Worm (Caenorhabditis elegans) whole organism, young adult: ENCODE data around the gene syf-3.

Experiments
- B0019.2 ChIP-seq: fragments of 200-800 bp; sonication (Bioruptor generic); conservative IDR thresholded peaks from 2 replicates; pipeline ENCODE4 v1.3.6; 2022; ENCODE audit warnings: missing genetic modification reagents, missing genetic modification characterization, missing compliant biosample characterization
- C06A6.2 ChIP-seq: fragments of 200-800 bp; sonication (Bioruptor generic); conservative IDR thresholded peaks from 2 replicates; pipeline ENCODE4 v1.3.6; 2022; ENCODE audit warnings: missing genetic modification characterization, missing compliant biosample characterization
- F33H1.4 ChIP-seq: fragments of 200-800 bp; sonication (Bioruptor generic); IDR thresholded peaks from 2 replicates; pipeline ENCODE4 v1.3.6; 2022; ENCODE audit warnings: missing genetic modification reagents, missing genetic modification characterization, missing compliant biosample characterization
- F39B2.1 ChIP-seq: fragments of 200-800 bp; sonication (Bioruptor generic); IDR thresholded peaks from 2 replicates; pipeline ENCODE4 v1.3.6; 2022; ENCODE audit warnings: missing genetic modification reagents, missing genetic modification characterization, missing compliant biosample characterization
- F57A8.1 ChIP-seq: fragments of 200-800 bp; sonication (Bioruptor generic); optimal IDR thresholded peaks from 2 replicates; lab custom pipeline; 2018; ENCODE audit warnings: mild to moderate bottlenecking, missing genetic modification characterization, moderate library complexity, missing compliant biosample characterization
- K11D2.4 ChIP-seq: fragments of 200-800 bp; sonication (Bioruptor generic); IDR thresholded peaks from 2 replicates; pipeline ENCODE4 v1.3.6; 2022; ENCODE audit warnings: missing genetic modification reagents, missing genetic modification characterization, missing compliant biosample characterization
- K12H6.12 ChIP-seq: fragments of 200-800 bp; sonication (Bioruptor generic); optimal IDR thresholded peaks from 2 replicates; lab custom pipeline; 2018; ENCODE audit warnings: mild to moderate bottlenecking, missing genetic modification characterization, missing compliant biosample characterization
- T07F8.4 ChIP-seq: sonication (generic microtip); optimal IDR thresholded peaks from 2 replicates; lab custom pipeline; 2016; ENCODE audit warnings: mild to moderate bottlenecking, missing genetic modification characterization, moderate library complexity, missing compliant biosample characterization
- Y53G8AR.9 ChIP-seq: fragments of 200-800 bp; sonication (Bioruptor generic); conservative IDR thresholded peaks from 2 replicates; pipeline ENCODE4 v1.3.6; 2022; ENCODE audit warnings: missing genetic modification reagents, missing genetic modification characterization, missing compliant biosample characterization
- Y56A3A.18 ChIP-seq: fragments of 200-800 bp; sonication (Bioruptor generic); IDR thresholded peaks from 2 replicates; pipeline ENCODE4 v1.3.6; 2022; ENCODE audit warnings: missing genetic modification reagents, missing genetic modification characterization, missing compliant biosample characterization
- ZK185.1 ChIP-seq: sonication (generic microtip); optimal IDR thresholded peaks from 2 replicates; lab custom pipeline; 2016; ENCODE audit warnings: mild to moderate bottlenecking, missing genetic modification characterization, missing compliant biosample characterization; ENCODE audit not compliant: poor library complexity, severe bottlenecking
- aptf-2 ChIP-seq: fragments of 200-800 bp; sonication (Bioruptor generic); conservative IDR thresholded peaks from 2 replicates; pipeline ENCODE4 v1.3.6; 2022; ENCODE audit warnings: missing genetic modification reagents, missing genetic modification characterization, missing compliant biosample characterization
- atf-7 ChIP-seq: sonication (generic microtip); optimal IDR thresholded peaks from 2 replicates; lab custom pipeline; 2017; ENCODE audit warnings: mild to moderate bottlenecking, missing genetic modification characterization, missing compliant biosample characterization
- ccch-3 ChIP-seq: fragments of 200-800 bp; sonication (Bioruptor generic); optimal IDR thresholded peaks from 2 replicates; lab custom pipeline; 2018; ENCODE audit warnings: mild to moderate bottlenecking, missing genetic modification characterization, missing compliant biosample characterization
- cebp-1 ChIP-seq, 2 experiments: fragments of 200-800 bp in 1 of 2; sonication (Bioruptor generic) in 1 of 2; sonication (generic microtip) in 1 of 2; IDR thresholded peaks in 1 of 2; optimal IDR thresholded peaks in 1 of 2; 2 replicates each; pipeline versions ENCODE4 v1.3.6 to Lab custom; 2017 to 2022; ENCODE audit warnings: missing compliant biosample characterization in 2 of 2, missing genetic modification characterization in 2 of 2, mild to moderate bottlenecking in 1 of 2, missing genetic modification reagents in 1 of 2, moderate library complexity in 1 of 2
- chd-7 ChIP-seq: sonication (generic microtip); optimal IDR thresholded peaks from 2 replicates; lab custom pipeline; 2016; ENCODE audit warnings: mild to moderate bottlenecking, missing genetic modification characterization, moderate library complexity, missing compliant biosample characterization
- dpff-1 ChIP-seq: sonication (generic microtip); optimal IDR thresholded peaks from 2 replicates; lab custom pipeline; 2017; ENCODE audit warnings: mild to moderate bottlenecking, missing genetic modification characterization, missing compliant biosample characterization
- dpl-1 ChIP-seq: fragments of 150-350 bp; optimal IDR thresholded peaks from 2 replicates; lab custom pipeline; 2014; ENCODE audit warnings: missing biosample characterization, missing genetic modification reagents, missing genetic modification characterization
- egrh-3 ChIP-seq: fragments of 200-800 bp; sonication (Bioruptor generic); IDR thresholded peaks from 2 replicates; pipeline ENCODE4 v1.3.6; 2022; ENCODE audit warnings: missing genetic modification reagents, missing genetic modification characterization, missing compliant biosample characterization
- ekl-4 ChIP-seq: fragments of 200-800 bp; sonication (Bioruptor generic); IDR thresholded peaks from 2 replicates; pipeline ENCODE4 v1.3.6; 2022; ENCODE audit warnings: missing genetic modification reagents, missing genetic modification characterization, missing compliant biosample characterization
- gei-17 ChIP-seq: fragments of 200-800 bp; sonication (Bioruptor generic); optimal IDR thresholded peaks from 2 replicates; lab custom pipeline; 2018; ENCODE audit warnings: mild to moderate bottlenecking, missing genetic modification characterization, missing compliant biosample characterization
- him-1 ChIP-seq: sonication (generic microtip); optimal IDR thresholded peaks from 2 replicates; lab custom pipeline; 2016; ENCODE audit warnings: missing genotype, missing genetic modification reagents, missing genetic modification characterization, missing compliant biosample characterization
- hlh-12 ChIP-seq: sonication (generic microtip); optimal IDR thresholded peaks from 2 replicates; lab custom pipeline; 2016; ENCODE audit warnings: missing genetic modification characterization, missing compliant biosample characterization
- lin-54 ChIP-seq: fragments of 200-800 bp; sonication (Bioruptor generic); optimal IDR thresholded peaks from 2 replicates; lab custom pipeline; 2018; ENCODE audit warnings: mild to moderate bottlenecking, missing genetic modification characterization, missing compliant biosample characterization
- lir-1 ChIP-seq: fragments of 200-800 bp; sonication (Bioruptor generic); conservative IDR thresholded peaks from 2 replicates; pipeline ENCODE4 v1.3.6; 2022; ENCODE audit warnings: missing genetic modification reagents, missing genetic modification characterization, missing compliant biosample characterization
- lsy-27 ChIP-seq: sonication (generic microtip); optimal IDR thresholded peaks from 2 replicates; lab custom pipeline; 2017; ENCODE audit warnings: missing genetic modification characterization, mild to moderate bottlenecking, missing compliant biosample characterization, antibody characterized with exemption, missing genotype, borderline replicate concordance; ENCODE audit not compliant: insufficient read depth
- madf-10 ChIP-seq: sonication (generic microtip); optimal IDR thresholded peaks from 2 replicates; lab custom pipeline; 2016; ENCODE audit warnings: mild to moderate bottlenecking, missing genetic modification characterization, missing compliant biosample characterization
- madf-3 ChIP-seq: fragments of 200-800 bp; sonication (Bioruptor generic); IDR thresholded peaks from 2 replicates; pipeline ENCODE4 v1.3.6; 2022; ENCODE audit warnings: missing genetic modification reagents, missing genetic modification characterization, missing compliant biosample characterization
- madf-6 ChIP-seq: fragments of 200-800 bp; sonication (Bioruptor generic); IDR thresholded peaks from 2 replicates; pipeline ENCODE4 v1.3.6; 2022; ENCODE audit warnings: missing genetic modification reagents, missing genetic modification characterization, missing compliant biosample characterization
- mcd-1 ChIP-seq: fragments of 200-800 bp; sonication (Bioruptor generic); IDR thresholded peaks from 2 replicates; pipeline ENCODE4 v1.3.6; 2022; ENCODE audit warnings: missing genetic modification reagents, missing genetic modification characterization, missing compliant biosample characterization
- mes-4 ChIP-seq: sonication (generic microtip); optimal IDR thresholded peaks from 2 replicates; lab custom pipeline; 2016; ENCODE audit warnings: missing genotype, missing genetic modification characterization, missing compliant biosample characterization
- mxl-1 ChIP-seq: sonication (generic microtip); optimal IDR thresholded peaks from 2 replicates; lab custom pipeline; 2016; ENCODE audit warnings: missing genetic modification characterization, missing compliant biosample characterization
- nfya-1 ChIP-seq: sonication (generic microtip); optimal IDR thresholded peaks from 2 replicates; lab custom pipeline; 2017; ENCODE audit warnings: antibody characterized with exemption, missing compliant biosample characterization, missing genetic modification characterization, borderline replicate concordance; ENCODE audit not compliant: insufficient read depth
- nfya-2 ChIP-seq: fragments of 200-800 bp; sonication (Bioruptor generic); IDR thresholded peaks from 2 replicates; pipeline ENCODE4 v1.3.6; 2022; ENCODE audit warnings: missing genetic modification reagents, missing genetic modification characterization, missing compliant biosample characterization
- nfyb-1 ChIP-seq: fragments of 200-800 bp; sonication (Bioruptor generic); IDR thresholded peaks from 2 replicates; pipeline ENCODE4 v1.3.6; 2022; ENCODE audit warnings: missing genetic modification reagents, missing genetic modification characterization, missing compliant biosample characterization
- nhr-90 ChIP-seq: sonication (generic microtip); optimal IDR thresholded peaks from 2 replicates; lab custom pipeline; 2016; ENCODE audit warnings: missing genotype, mild to moderate bottlenecking, missing genetic modification characterization, missing compliant biosample characterization
- rcor-1 ChIP-seq: fragments of 200-800 bp; sonication (Bioruptor generic); IDR thresholded peaks from 2 replicates; pipeline ENCODE4 v1.3.6; 2022; ENCODE audit warnings: missing genetic modification reagents, missing genetic modification characterization, missing compliant biosample characterization
- rec-8 ChIP-seq, 2 experiments: sonication (generic microtip); optimal IDR thresholded peaks; 2 replicates each; lab custom pipeline; 2016; ENCODE audit warnings: mild to moderate bottlenecking in 2 of 2, missing genetic modification characterization in 2 of 2, missing genetic modification reagents in 2 of 2, missing genotype in 2 of 2, missing biosample characterization in 1 of 2, missing compliant biosample characterization in 1 of 2, moderate library complexity in 1 of 2
- sdz-38 ChIP-seq: sonication (generic microtip); optimal IDR thresholded peaks from 2 replicates; lab custom pipeline; 2016; ENCODE audit warnings: missing genotype, missing genetic modification characterization, missing compliant biosample characterization
- sea-2 ChIP-seq: fragments of 200-800 bp; sonication (Bioruptor generic); IDR thresholded peaks from 2 replicates; pipeline ENCODE4 v1.3.6; 2022; ENCODE audit warnings: missing genetic modification characterization, missing compliant biosample characterization
- snpc-4 ChIP-seq, 5 experiments: fragments of 150-350 bp in 1 of 5; sonication (generic microtip) in 4 of 5; optimal IDR thresholded peaks; 2 replicates each; lab custom pipeline; 2014 to 2018; ENCODE audit warnings: missing genetic modification characterization in 5 of 5, missing biosample characterization in 3 of 5, antibody characterized with exemption in 2 of 5, mild to moderate bottlenecking in 2 of 5, missing compliant biosample characterization in 2 of 5, missing genotype in 2 of 5, moderate library complexity in 2 of 5, missing genetic modification reagents in 1 of 5
- tbx-9 ChIP-seq: sonication (generic microtip); optimal IDR thresholded peaks from 2 replicates; lab custom pipeline; 2016; ENCODE audit warnings: borderline replicate concordance, missing genetic modification characterization, inconsistent platforms, missing compliant biosample characterization
- zfh-2 ChIP-seq: fragments of 200-800 bp; sonication (Bioruptor generic); conservative IDR thresholded peaks from 2 replicates; pipeline ENCODE4 v1.3.6; 2022; ENCODE audit warnings: missing genetic modification reagents, missing genetic modification characterization, missing compliant biosample characterization
- zim-3 ChIP-seq: sonication (generic microtip); optimal IDR thresholded peaks from 2 replicates; lab custom pipeline; 2017; ENCODE audit warnings: mild to moderate bottlenecking, missing genetic modification characterization, moderate library complexity, missing compliant biosample characterization
- ztf-25 ChIP-seq: fragments of 200-800 bp; sonication (Bioruptor generic); IDR thresholded peaks from 2 replicates; pipeline ENCODE4 v1.3.6; 2022; ENCODE audit warnings: missing genetic modification reagents, missing genetic modification characterization, missing compliant biosample characterization
- ztf-26 ChIP-seq: sonication (generic microtip); optimal IDR thresholded peaks from 2 replicates; lab custom pipeline; 2017; ENCODE audit warnings: missing genetic modification characterization, missing compliant biosample characterization
- ztf-28 ChIP-seq: fragments of 200-800 bp; sonication (Bioruptor generic); IDR thresholded peaks from 2 replicates; pipeline ENCODE4 v1.3.6; 2022; ENCODE audit warnings: missing genetic modification reagents, missing genetic modification characterization, missing compliant biosample characterization

The syf-3 gene

ce11 chrV:5917707-5918106 is 22.1 kb upstream of the syf-3 start, which contains the start of gene lrpr-1:
lrpr-1 (minus strand) TSS chrV:5917891.
- no peak; the same call in 1 of the 2 replicates for TF ChIP-seq nfyb-1 (GFP tag; lab: Robert Waterston, UW)
- peak; percentile 73 for TF ChIP-seq ekl-4
- TF ChIP-seq cebp-1 (GFP tag; IDR thresholded peaks at IDR 0.05; lab: Robert Waterston, UW) = no peak
- TF ChIP-seq cebp-1 (tag; optimal IDR thresholded peaks at IDR 0.05; lab: Kevin White, UChicago) = no peak
- peak; percentile 73 for TF ChIP-seq ccch-3 (GFP tag; lab: Kevin White, UChicago)
- TF ChIP-seq mxl-1 (tag; lab: Kevin White, UChicago) = no peak
- TF ChIP-seq zim-3 (tag; lab: Kevin White, UChicago) = peak; percentile 87
- TF ChIP-seq him-1 (tag; lab: Kevin White, UChicago) = peak; percentile 62
- TF ChIP-seq C06A6.2 (GFP tag; lab: Robert Waterston, UW) = 0 out of 2 replicates have a peak, but pooled peaks have one; percentile 42
- peak; percentile 80 for TF ChIP-seq K12H6.12 (tag; lab: Kevin White, UChicago)
- peak; percentile 85 for TF ChIP-seq madf-6 (GFP tag; lab: Robert Waterston, UW)
- TF ChIP-seq dpl-1 = peak; percentile 81
- peak; percentile 73 for TF ChIP-seq lir-1 (GFP tag; lab: Robert Waterston, UW)
- TF ChIP-seq mcd-1 (GFP tag; lab: Robert Waterston, UW) = no peak; the same call in 1 of the 2 replicates
- peak; percentile 48 to 90 for TF ChIP-seq rec-8 (tag; optimal IDR thresholded peaks at IDR 0.05; lab: Kevin White, UChicago)
- no peak for TF ChIP-seq mes-4 (tag; lab: Kevin White, UChicago)
- TF ChIP-seq lin-54 = peak; percentile 99
- no peak for TF ChIP-seq egrh-3 (GFP tag; lab: Robert Waterston, UW)
- no peak for TF ChIP-seq B0019.2 (GFP tag; lab: Robert Waterston, UW)
- peak; percentile 67 for TF ChIP-seq rcor-1 (GFP tag; lab: Robert Waterston, UW)
- TF ChIP-seq T07F8.4 = no peak
- TF ChIP-seq chd-7 = no peak
- TF ChIP-seq ZK185.1 = peak; percentile 96
- no peak for TF ChIP-seq lsy-27 (tag; lab: Kevin White, UChicago)
- 0 out of 2 replicates have a peak, but pooled peaks have one; percentile 34 for TF ChIP-seq sea-2 (GFP tag; lab: Robert Waterston, UW)
- TF ChIP-seq nfya-2 = no peak
- TF ChIP-seq ztf-25 = no peak
- TF ChIP-seq gei-17 (GFP tag; lab: Kevin White, UChicago) = no peak
- no peak for TF ChIP-seq F39B2.1 (GFP tag; lab: Robert Waterston, UW)
- peak; percentile 79 for TF ChIP-seq aptf-2 (GFP tag; lab: Robert Waterston, UW)
- no peak for TF ChIP-seq atf-7 (tag; lab: Kevin White, UChicago)
- no peak for TF ChIP-seq ztf-28
- no peak for TF ChIP-seq F57A8.1 (GFP tag; lab: Kevin White, UChicago)
- no peak for TF ChIP-seq ztf-26 (tag; lab: Kevin White, UChicago)
- TF ChIP-seq hlh-12 (tag; lab: Kevin White, UChicago) = no peak
- peak; percentile 65 for TF ChIP-seq madf-10
- no peak for TF ChIP-seq snpc-4 (GFP tag; optimal IDR thresholded peaks at IDR 0.05; lab: Kevin White, UChicago)
- peak in 1 of 4 experiments; percentile 18 for TF ChIP-seq snpc-4 (tag; optimal IDR thresholded peaks at IDR 0.05; lab: Kevin White, UChicago)
- peak; percentile 87 for TF ChIP-seq madf-3 (GFP tag; lab: Robert Waterston, UW)
- no peak for TF ChIP-seq tbx-9 (tag; lab: Kevin White, UChicago)
- TF ChIP-seq nfya-1 (tag; lab: Kevin White, UChicago) = no peak
- TF ChIP-seq Y56A3A.18 = no peak
- TF ChIP-seq F33H1.4 (GFP tag; lab: Robert Waterston, UW) = peak; percentile 70; the same call in 1 of the 2 replicates
- TF ChIP-seq dpff-1 = no peak
- TF ChIP-seq nhr-90 (tag; lab: Kevin White, UChicago) = no peak
- TF ChIP-seq Y53G8AR.9 (GFP tag; lab: Robert Waterston, UW) = no peak
- TF ChIP-seq sdz-38 (tag; lab: Kevin White, UChicago) = no peak
- no peak for TF ChIP-seq zfh-2 (GFP tag; lab: Robert Waterston, UW)
- TF ChIP-seq K11D2.4 (GFP tag; lab: Robert Waterston, UW) = peak; percentile 78
